Fruit fly (Drosophila melanogaster): Measurements from ENCODE around the gene CG14275.

Gene CG14275

DNA sequence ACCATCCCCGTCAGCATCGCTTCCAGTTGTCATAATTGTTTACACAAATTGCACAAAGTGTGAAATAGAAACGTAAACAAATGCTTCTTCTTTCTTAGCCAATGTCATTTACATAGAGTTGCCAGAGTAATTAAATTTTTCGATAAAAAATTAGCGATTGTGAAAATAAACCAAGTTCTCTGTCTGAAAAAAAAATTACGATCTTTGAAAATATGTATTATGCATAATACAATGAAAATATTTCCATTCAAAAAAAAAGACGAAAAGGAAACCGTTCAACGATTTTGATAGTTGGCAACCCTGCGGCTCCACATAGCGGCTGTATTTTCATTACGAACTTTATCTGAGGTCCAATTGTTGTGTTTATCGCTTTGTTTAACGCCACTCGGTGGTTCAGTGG is 16.2 kb upstream of the CG14275 start, which contains the start of the genes CG7810 and CG7806 (continued):
- TF ChIP-seq Jarid2 (GFP tag; optimal IDR thresholded peaks at IDR 0.05) (peak; percentile 28), prd (optimal IDR thresholded peaks at IDR 0.05) (no peak), prd (GFP tag; IDR thresholded peaks at IDR 0.05) (peak; percentile 87), maf-S (GFP tag; optimal IDR thresholded peaks at IDR 0.05) (peak; percentile 88), CG11398 (GFP tag; optimal IDR thresholded peaks at IDR 0.05) (peak; percentile 86), CG3838 (GFP tag; optimal IDR thresholded peaks at IDR 0.05) (peak; percentile 87), dysf (GFP tag; IDR thresholded peaks at IDR 0.05) (peak; percentile 92), twi (tag; optimal IDR thresholded peaks at IDR 0.05) (peak; percentile 74), Max (GFP tag; optimal IDR thresholded peaks at IDR 0.05) (peak; percentile 86), ham (GFP tag; IDR thresholded peaks at IDR 0.05) (no peak; the same call in 1 of the 2 replicates), HLH54F (GFP tag; optimal IDR thresholded peaks at IDR 0.05) (peak; percentile 89), Scr (GFP tag; IDR thresholded peaks at IDR 0.05; ENCODE audit: partially characterized antibody) (peak; percentile 56), fu2 (GFP tag; optimal IDR thresholded peaks at IDR 0.05) (peak; percentile 88), Kr (GFP tag; optimal IDR thresholded peaks at IDR 0.05) (no peak), croc (GFP tag; conservative IDR thresholded peaks at IDR 0.05) (peak; percentile 75), CG13775 (GFP tag; optimal IDR thresholded peaks at IDR 0.05) (peak; percentile 89), Nf-YA (GFP tag; IDR thresholded peaks at IDR 0.05) (peak; percentile 69; the same call in 1 of the 2 replicates), YL-1 (GFP tag; optimal IDR thresholded peaks at IDR 0.05) (peak; percentile 91), onecut (GFP tag; IDR thresholded peaks at IDR 0.05) (peak; percentile 81), CG12219 (GFP tag; optimal IDR thresholded peaks at IDR 0.05) (peak; percentile 80), CG34224 (GFP tag; IDR thresholded peaks at IDR 0.05; ENCODE audit: partially characterized antibody) (peak; percentile 47; the same call in 1 of the 3 replicates), CG18599 (GFP tag; optimal IDR thresholded peaks at IDR 0.05) (no peak), Elba2 (GFP tag; optimal IDR thresholded peaks at IDR 0.05) (peak; percentile 56), crc (GFP tag; optimal IDR thresholded peaks at IDR 0.05) (peak; percentile 82), Ptx1 (GFP tag; IDR thresholded peaks at IDR 0.05) (peak; percentile 95), Ets65A (GFP tag) (peak; percentile 97), NK7.1 (GFP tag; optimal IDR thresholded peaks at IDR 0.05) (peak; percentile 68), salm (tag; optimal IDR thresholded peaks at IDR 0.05) (peak; percentile 89), CG2202 (tag; optimal IDR thresholded peaks at IDR 0.05) (peak; percentile 87), CG14050 (GFP tag; IDR thresholded peaks at IDR 0.05) (peak; percentile 88), emc (GFP tag; optimal IDR thresholded peaks at IDR 0.05) (peak; percentile 73), HLH3B (GFP tag; IDR thresholded peaks at IDR 0.05) (peak; percentile 91), peb (GFP tag; IDR thresholded peaks at IDR 0.05) (peak; percentile 66), crol (GFP tag; IDR thresholded peaks at IDR 0.05) (peak; percentile 58; the same call in 1 of the 2 replicates), CG30020 (tag; optimal IDR thresholded peaks at IDR 0.05) (peak; percentile 74), Dp (GFP tag; optimal IDR thresholded peaks at IDR 0.05) (peak; percentile 36), zfh2 (GFP tag; optimal IDR thresholded peaks at IDR 0.05) (peak; percentile 86), CTCF (GFP tag; optimal IDR thresholded peaks at IDR 0.05) (peak; percentile 49), CoRest (tag; optimal IDR thresholded peaks at IDR 0.05) (peak; percentile 91), fd96Cb (tag; optimal IDR thresholded peaks at IDR 0.05) (peak; percentile 89), CG12071 (GFP tag; optimal IDR thresholded peaks at IDR 0.05) (no peak), Meics (GFP tag; optimal IDR thresholded peaks at IDR 0.05) (peak; percentile 85), Med (GFP tag) (peak; percentile 98), CG6689 (GFP tag; IDR thresholded peaks at IDR 0.05) (peak; percentile 92), CG17359 (tag; optimal IDR thresholded peaks at IDR 0.05) (peak; percentile 92), phol (tag; optimal IDR thresholded peaks at IDR 0.05) (peak; percentile 89), Atf6 (GFP tag; IDR thresholded peaks at IDR 0.05) (peak; percentile 90), CG12104 (GFP tag; optimal IDR thresholded peaks at IDR 0.05) (peak; percentile 78), Hmx (GFP tag; optimal IDR thresholded peaks at IDR 0.05) (no peak), CG30403 (GFP tag; optimal IDR thresholded peaks at IDR 0.05) (peak; percentile 93), row (GFP tag; IDR thresholded peaks at IDR 0.05) (peak; percentile 97), danr (GFP tag; IDR thresholded peaks at IDR 0.05) (peak; percentile 74), bigmax (GFP tag; optimal IDR thresholded peaks at IDR 0.05) (peak; percentile 12)

All from whole organism, embryonic.